Worm (Caenorhabditis elegans) whole organism, midembryonic: ENCODE measurements around the gene R04B5.5.

Experiments used
- T22C8.4 ChIP-seq: fragments of 200-800 bp; sonication (Bioruptor generic); IDR thresholded peaks from 2 replicates; pipeline ENCODE4 v1.3.6; 2022; ENCODE audit warnings: missing genetic modification characterization, missing compliant biosample characterization
- cog-1 ChIP-seq: sonication (generic microtip); optimal IDR thresholded peaks from 2 replicates; lab custom pipeline; 2016; ENCODE audit warnings: missing genetic modification characterization, missing compliant biosample characterization
- flt-1 ChIP-seq: fragments of 200-800 bp; sonication (Bioruptor generic); IDR thresholded peaks from 2 replicates; pipeline ENCODE4 v1.3.6; 2022; ENCODE audit warnings: missing genetic modification characterization, missing compliant biosample characterization
- klf-2 ChIP-seq: fragments of 200-800 bp; sonication (Bioruptor generic); conservative IDR thresholded peaks from 2 replicates; pipeline ENCODE4 v1.3.6; 2022; ENCODE audit warnings: missing genetic modification reagents, missing genetic modification characterization, missing compliant biosample characterization
- med-1 ChIP-seq: sonication (generic microtip); optimal IDR thresholded peaks from 2 replicates; lab custom pipeline; 2017; ENCODE audit warnings: missing genetic modification characterization, mild to moderate bottlenecking, missing compliant biosample characterization, antibody characterized with exemption, missing genetic modification reagents; ENCODE audit not compliant: insufficient read depth
- tab-1 ChIP-seq: fragments of 200-800 bp; sonication (Bioruptor generic); IDR thresholded peaks from 2 replicates; pipeline ENCODE4 v1.3.6; 2022; ENCODE audit warnings: missing genetic modification characterization, missing compliant biosample characterization
- ztf-23 ChIP-seq: fragments of 200-800 bp; sonication (Bioruptor generic); IDR thresholded peaks from 2 replicates; pipeline ENCODE4 v1.3.6; 2022; ENCODE audit warnings: missing genetic modification reagents, missing genetic modification characterization, missing compliant biosample characterization
- ztf-29 ChIP-seq: fragments of 200-800 bp; sonication (Bioruptor generic); IDR thresholded peaks from 2 replicates; pipeline ENCODE4 v1.3.6; 2022; ENCODE audit warnings: missing genetic modification reagents, missing genetic modification characterization, missing compliant biosample characterization

DNA sequence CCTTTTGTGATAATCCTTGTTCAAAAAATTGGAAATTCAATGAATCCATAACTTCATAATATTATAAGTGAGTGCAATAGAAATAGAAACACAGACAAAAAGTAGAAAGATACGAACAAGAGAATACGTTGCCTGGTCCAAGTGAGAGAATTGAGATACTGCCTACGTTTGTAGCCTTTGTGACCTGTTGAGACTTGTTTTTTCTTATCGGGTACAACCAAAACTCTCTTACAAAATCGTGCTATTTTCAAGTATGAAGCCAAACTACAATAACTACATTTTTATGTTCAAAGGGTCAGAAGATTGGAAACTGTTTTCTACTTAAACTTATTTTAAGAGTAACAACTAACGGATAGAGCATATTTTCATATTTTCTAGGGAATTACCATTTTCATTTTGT, 5.6 kb upstream of the R04B5.5 start, which contains the start of gene nhr-205:
- TF ChIP-seq flt-1 (GFP tag; lab: Robert Waterston, UW), result no peak
- TF ChIP-seq ztf-29, result no peak
- TF ChIP-seq med-1 (GFP tag; lab: Kevin White, UChicago), result no peak
- TF ChIP-seq tab-1 (GFP tag; lab: Robert Waterston, UW), result no peak
- TF ChIP-seq T22C8.4, result no peak
- no peak for TF ChIP-seq cog-1 (tag; lab: Kevin White, UChicago)
- no peak for TF ChIP-seq ztf-23 (GFP tag; lab: Robert Waterston, UW)
- no peak for TF ChIP-seq klf-2 (GFP tag; lab: Robert Waterston, UW)
